Fruit fly (Drosophila melanogaster) whole organism, embryonic: ENCODE measurements around the gene Rpn9.
A peak's percentile ranks its signal among the peaks of the same experiment; 100 is the strongest.

ENCODE experiments used
- Atf-2 ChIP-seq: fragments of 200-800 bp; sonication (Bioruptor generic); optimal IDR thresholded peaks from 2 replicates; lab custom pipeline; 2016; ENCODE audit warnings: missing biosample characterization, missing genetic modification characterization
- Bgb ChIP-seq: fragments of 200-800 bp; sonication (Bioruptor generic); IDR thresholded peaks from 2 replicates; pipeline ENCODE4 v1.3.6; 2022; ENCODE audit warnings: missing biosample characterization, missing genetic modification characterization; ENCODE audit not compliant: partially characterized antibody
- CG11247 ChIP-seq: fragments of 200-800 bp; sonication (Bioruptor generic); IDR thresholded peaks from 2 replicates; pipeline ENCODE4 v1.3.6; 2022; ENCODE audit warnings: missing biosample characterization, missing genetic modification characterization
- CG11504 ChIP-seq: fragments of 200-800 bp; sonication (Bioruptor generic); optimal IDR thresholded peaks from 3 replicates; lab custom pipeline; 2019; ENCODE audit warnings: missing biosample characterization, mild to moderate bottlenecking, missing genetic modification characterization, moderate library complexity
- CG12391 ChIP-seq: fragments of 200-800 bp; sonication (Bioruptor generic); optimal IDR thresholded peaks from 3 replicates; lab custom pipeline; 2018; ENCODE audit warnings: missing biosample characterization, mild to moderate bottlenecking, missing genetic modification characterization, moderate library complexity
- CG12744 ChIP-seq: fragments of 200-800 bp; sonication (Bioruptor generic); optimal IDR thresholded peaks from 2 replicates; lab custom pipeline; 2016; ENCODE audit warnings: missing biosample characterization, missing genetic modification characterization
- CG13123 ChIP-seq: fragments of 200-800 bp; sonication (Bioruptor generic); optimal IDR thresholded peaks from 2 replicates; lab custom pipeline; 2016; ENCODE audit warnings: missing biosample characterization, missing genetic modification characterization
- CG15011 ChIP-seq: fragments of 200-800 bp; sonication (Bioruptor generic); optimal IDR thresholded peaks from 3 replicates; lab custom pipeline; 2018; ENCODE audit warnings: missing biosample characterization, mild to moderate bottlenecking, missing genetic modification characterization
- CG18262 ChIP-seq: fragments of 200-800 bp; optimal IDR thresholded peaks from 3 replicates; lab custom pipeline; 2019; ENCODE audit warnings: missing biosample characterization, mild to moderate bottlenecking, missing genetic modification characterization, moderate library complexity
- CG18599 ChIP-seq: fragments of 200-800 bp; sonication (Bioruptor generic); optimal IDR thresholded peaks from 3 replicates; lab custom pipeline; 2017; ENCODE audit warnings: missing biosample characterization, missing genetic modification characterization, mild to moderate bottlenecking, moderate library complexity, missing genetic modification reagents
- CG18619 ChIP-seq: fragments of 200-800 bp; sonication (Bioruptor generic); optimal IDR thresholded peaks from 3 replicates; lab custom pipeline; 2017; ENCODE audit warnings: missing biosample characterization, mild to moderate bottlenecking, missing genetic modification characterization
- CG2678 ChIP-seq: fragments of 200-800 bp; sonication (Bioruptor generic); optimal IDR thresholded peaks from 3 replicates; lab custom pipeline; 2019; ENCODE audit warnings: missing biosample characterization, mild to moderate bottlenecking, missing genetic modification characterization, moderate library complexity
- CG30020 ChIP-seq: fragments of 200-800 bp; optimal IDR thresholded peaks from 2 replicates; lab custom pipeline; 2019; ENCODE audit warnings: missing biosample characterization, mild to moderate bottlenecking, missing genetic modification characterization, moderate library complexity
- CG3838 ChIP-seq: fragments of 200-800 bp; sonication (Bioruptor generic); optimal IDR thresholded peaks from 3 replicates; lab custom pipeline; 2016; ENCODE audit warnings: missing biosample characterization, missing genetic modification characterization
- CG3847 ChIP-seq: fragments of 200-800 bp; sonication (Bioruptor generic); IDR thresholded peaks from 2 replicates; pipeline ENCODE4 v1.3.6; 2022; ENCODE audit warnings: missing biosample characterization, missing genetic modification characterization
- CG4328 ChIP-seq: fragments of 200-800 bp; sonication (Bioruptor generic); optimal IDR thresholded peaks from 3 replicates; lab custom pipeline; 2017; ENCODE audit warnings: missing biosample characterization, missing genetic modification reagents, missing genetic modification characterization
- CG4360 ChIP-seq: fragments of 200-800 bp; sonication (Bioruptor generic); IDR thresholded peaks from 2 replicates; pipeline ENCODE4 v1.3.6; 2022; ENCODE audit warnings: missing biosample characterization, missing genetic modification characterization
- CG4820 ChIP-seq: fragments of 200-800 bp; sonication (Bioruptor generic); optimal IDR thresholded peaks from 3 replicates; lab custom pipeline; 2016; ENCODE audit warnings: missing biosample characterization, missing genetic modification characterization
- CG4854 ChIP-seq: fragments of 200-800 bp; sonication (Bioruptor generic); optimal IDR thresholded peaks from 2 replicates; lab custom pipeline; 2016; ENCODE audit warnings: missing biosample characterization, missing genetic modification characterization, inconsistent platforms
- CTCF ChIP-seq: fragments of 200-800 bp; sonication (Bioruptor generic); optimal IDR thresholded peaks from 2 replicates; lab custom pipeline; 2017; ENCODE audit warnings: missing biosample characterization, mild to moderate bottlenecking, missing genetic modification characterization, moderate library complexity
- D19A ChIP-seq: fragments of 200-800 bp; optimal IDR thresholded peaks from 3 replicates; lab custom pipeline; 2019; ENCODE audit warnings: missing biosample characterization, mild to moderate bottlenecking, missing genetic modification characterization, moderate library complexity
- Fer3 ChIP-seq: fragments of 200-800 bp; sonication (Bioruptor generic); optimal IDR thresholded peaks from 2 replicates; lab custom pipeline; 2018; ENCODE audit warnings: missing biosample characterization, mild to moderate bottlenecking, missing genetic modification characterization, moderate library complexity
- Hey ChIP-seq: fragments of 200-800 bp; sonication (Bioruptor generic); optimal IDR thresholded peaks from 3 replicates; lab custom pipeline; 2018; ENCODE audit warnings: missing biosample characterization, mild to moderate bottlenecking, missing genetic modification characterization
- Hmr ChIP-seq: fragments of 200-800 bp; sonication (Bioruptor generic); optimal IDR thresholded peaks from 3 replicates; lab custom pipeline; 2017; ENCODE audit warnings: mild to moderate bottlenecking, missing biosample characterization, missing genetic modification reagents, missing genetic modification characterization
- Hr3 ChIP-seq: fragments of 200-800 bp; sonication (Bioruptor generic); optimal IDR thresholded peaks from 3 replicates; lab custom pipeline; 2016; ENCODE audit warnings: missing biosample characterization, missing genetic modification characterization
- Hr39 ChIP-seq: fragments of >200 bp; optimal IDR thresholded peaks from 2 replicates; lab custom pipeline; 2017
- Hsf ChIP-seq: fragments of 200-800 bp; sonication (Bioruptor generic); optimal IDR thresholded peaks from 3 replicates; lab custom pipeline; 2016; ENCODE audit warnings: missing biosample characterization, missing genetic modification characterization
- Max ChIP-seq: fragments of 200-800 bp; sonication (Bioruptor generic); optimal IDR thresholded peaks from 2 replicates; lab custom pipeline; 2016; ENCODE audit warnings: missing biosample characterization, mild to moderate bottlenecking, missing genetic modification characterization
- NC2β ChIP-seq: fragments of 200-800 bp; sonication (Bioruptor generic); optimal IDR thresholded peaks from 2 replicates; lab custom pipeline; 2016; ENCODE audit warnings: missing biosample characterization, missing genetic modification characterization
- Nf-YB ChIP-seq: fragments of 200-800 bp; sonication (Bioruptor generic); optimal IDR thresholded peaks from 3 replicates; lab custom pipeline; 2019; ENCODE audit warnings: missing biosample characterization, mild to moderate bottlenecking, missing genetic modification characterization, moderate library complexity
- Nf-YC ChIP-seq: fragments of 200-800 bp; optimal IDR thresholded peaks from 3 replicates; lab custom pipeline; 2019; ENCODE audit warnings: missing biosample characterization, mild to moderate bottlenecking, missing genetic modification characterization, moderate library complexity
- Sox102F ChIP-seq: fragments of 200-800 bp; sonication (Bioruptor generic); optimal IDR thresholded peaks from 2 replicates; lab custom pipeline; 2018; ENCODE audit warnings: missing biosample characterization, mild to moderate bottlenecking, missing genetic modification characterization, moderate library complexity
- Tbp ChIP-seq: fragments of >200 bp; optimal IDR thresholded peaks from 2 replicates; lab custom pipeline; 2018; ENCODE audit warnings: missing biosample characterization, missing genetic modification characterization
- Usf ChIP-seq: fragments of 200-800 bp; sonication (Bioruptor generic); optimal IDR thresholded peaks from 2 replicates; lab custom pipeline; 2017; ENCODE audit warnings: missing genotype, missing biosample characterization, missing genetic modification characterization
- YL-1 ChIP-seq: fragments of 200-800 bp; sonication (Bioruptor generic); optimal IDR thresholded peaks from 3 replicates; lab custom pipeline; 2017; ENCODE audit warnings: missing biosample characterization, mild to moderate bottlenecking, missing genetic modification characterization
- ash1 ChIP-seq: fragments of 200-800 bp; sonication (Bioruptor generic); optimal IDR thresholded peaks from 2 replicates; lab custom pipeline; 2018; ENCODE audit warnings: missing biosample characterization, mild to moderate bottlenecking, missing genetic modification characterization
- ato ChIP-seq: fragments of 200-800 bp; sonication (Bioruptor generic); IDR thresholded peaks from 2 replicates; pipeline ENCODE4 v1.3.6; 2022; ENCODE audit warnings: missing biosample characterization, missing genetic modification characterization; ENCODE audit not compliant: partially characterized antibody
- cas ChIP-seq: fragments of 200-800 bp; sonication (Bioruptor generic); IDR thresholded peaks from 2 replicates; pipeline ENCODE4 v1.3.6; 2022; ENCODE audit warnings: missing biosample characterization, missing genetic modification characterization
- caup ChIP-seq: fragments of 200-800 bp; sonication (Bioruptor generic); optimal IDR thresholded peaks from 3 replicates; lab custom pipeline; 2017; ENCODE audit warnings: missing biosample characterization, mild to moderate bottlenecking, missing genetic modification characterization, moderate library complexity; ENCODE audit not compliant: severe bottlenecking
- jigr1 ChIP-seq: fragments of 200-800 bp; sonication (Bioruptor generic); IDR thresholded peaks from 3 replicates; pipeline ENCODE4 v1.3.6; 2022; ENCODE audit warnings: missing biosample characterization, missing genetic modification characterization
- lab ChIP-seq: fragments of 200-800 bp; sonication (Bioruptor generic); optimal IDR thresholded peaks from 3 replicates; lab custom pipeline; 2017; ENCODE audit warnings: missing biosample characterization, missing genetic modification characterization, mild to moderate bottlenecking, moderate library complexity, missing genetic modification reagents
- maf-S ChIP-seq: fragments of 200-800 bp; sonication (Bioruptor generic); optimal IDR thresholded peaks from 2 replicates; lab custom pipeline; 2016; ENCODE audit warnings: missing biosample characterization, missing genetic modification characterization
- nom ChIP-seq: fragments of 200-800 bp; sonication (Bioruptor generic); optimal IDR thresholded peaks from 2 replicates; lab custom pipeline; 2017; ENCODE audit warnings: missing biosample characterization, missing genetic modification characterization, mild to moderate bottlenecking, moderate library complexity, missing genetic modification reagents
- org-1 ChIP-seq: fragments of 200-800 bp; sonication (Bioruptor generic); optimal IDR thresholded peaks from 2 replicates; lab custom pipeline; 2017; ENCODE audit warnings: missing biosample characterization, missing genetic modification characterization
- rib ChIP-seq: fragments of 200-800 bp; sonication (Bioruptor generic); IDR thresholded peaks from 2 replicates; pipeline ENCODE4 v1.3.6; 2022; ENCODE audit warnings: missing biosample characterization, missing genetic modification characterization
- sim ChIP-seq: fragments of 200-800 bp; sonication (Bioruptor generic); IDR thresholded peaks from 2 replicates; pipeline ENCODE4 v1.3.6; 2022; ENCODE audit warnings: missing biosample characterization, missing genetic modification characterization
- sna ChIP-seq: fragments of 200-800 bp; sonication (Bioruptor generic); IDR thresholded peaks from 2 replicates; pipeline ENCODE4 v1.3.6; 2022; ENCODE audit warnings: missing biosample characterization, missing genetic modification characterization; ENCODE audit not compliant: partially characterized antibody
- so ChIP-seq: fragments of 200-800 bp; sonication (Bioruptor generic); IDR thresholded peaks from 3 replicates; pipeline ENCODE4 v1.3.6; 2022; ENCODE audit warnings: missing biosample characterization, missing genetic modification characterization
- tll ChIP-seq, 2 experiments: fragments of 200-800 bp in 1 of 2; fragments of >200 bp in 1 of 2; sonication (Bioruptor generic) in 1 of 2; optimal IDR thresholded peaks; 2 replicates each; lab custom pipeline; 2017 to 2019; ENCODE audit warnings: missing biosample characterization in 2 of 2, missing genetic modification characterization in 2 of 2, mild to moderate bottlenecking in 1 of 2, moderate library complexity in 1 of 2
- unc-4 ChIP-seq: fragments of 200-800 bp; sonication (Bioruptor generic); IDR thresholded peaks from 2 replicates; pipeline ENCODE4 v1.3.6; 2022; ENCODE audit warnings: missing biosample characterization, missing genetic modification characterization; ENCODE audit not compliant: partially characterized antibody
- zfh2 ChIP-seq: fragments of 200-800 bp; sonication (Bioruptor generic); optimal IDR thresholded peaks from 2 replicates; lab custom pipeline; 2016; ENCODE audit warnings: missing biosample characterization, missing genetic modification characterization

Rpn9 gene

DNA sequence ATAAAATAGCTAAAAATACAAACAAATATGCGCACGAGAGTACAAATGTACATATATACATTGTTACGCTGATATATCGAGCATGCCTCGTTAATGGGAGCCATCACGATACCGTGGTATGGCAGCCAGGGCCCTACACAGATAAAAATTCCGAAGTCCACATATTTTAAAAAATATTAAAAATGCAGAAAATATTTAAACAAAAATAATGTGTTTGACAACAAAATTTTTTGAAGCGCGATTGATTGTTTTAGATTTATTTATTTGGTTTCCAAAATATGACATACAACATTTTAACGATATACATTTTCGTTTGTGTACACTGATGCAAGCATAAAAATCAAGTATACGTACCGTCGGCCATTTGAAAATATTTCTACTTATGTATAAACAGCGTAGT, 6.5 kb downstream of the Rpn9 start:
- TF ChIP-seq CG4328 (GFP tag; lab: Kevin White, UChicago) (no peak), Nf-YC (peak; percentile 35), CG4854 (peak; percentile 68), CG13123 (no peak), Bgb (GFP tag; lab: Robert Waterston, UW) (no peak), CTCF (GFP tag; lab: Kevin White, UChicago) (no peak), Usf (GFP tag; lab: Kevin White, UChicago) (peak; percentile 64), Fer3 (tag; lab: Kevin White, UChicago) (peak; percentile 90), caup (GFP tag; lab: Kevin White, UChicago) (peak; percentile 84), CG2678 (peak; percentile 90), CG3847 (GFP tag; lab: Robert Waterston, UW) (peak; percentile 76), lab (peak; percentile 95), Tbp (no peak), Hr3 (GFP tag; lab: Kevin White, UChicago) (peak; percentile 66), maf-S (GFP tag; lab: Kevin White, UChicago) (peak; percentile 73), unc-4 (no peak), CG4360 (peak; percentile 14; the same call in 1 of the 2 replicates), Nf-YB (GFP tag; lab: Kevin White, UChicago) (peak; percentile 64), tll (GFP tag; optimal IDR thresholded peaks at IDR 0.05; lab: Kevin White, UChicago) (no peak), CG12391 (tag; lab: Kevin White, UChicago) (peak; percentile 83), Hsf (peak; percentile 74), Atf-2 (GFP tag; lab: Kevin White, UChicago) (peak; percentile 29), YL-1 (GFP tag; lab: Kevin White, UChicago) (no peak), Hmr (GFP tag; lab: Kevin White, UChicago) (peak; percentile 93), CG30020 (tag; lab: Kevin White, UChicago) (no peak), CG12744 (GFP tag; lab: Kevin White, UChicago) (peak; percentile 53), CG15011 (GFP tag; lab: Kevin White, UChicago) (peak; percentile 82), Max (peak; percentile 70), jigr1 (peak; percentile 60; the same call in 1 of the 3 replicates), ash1 (peak; percentile 41), so (peak; percentile 66; the same call in 1 of the 3 replicates), sim (GFP tag; lab: Robert Waterston, UW) (no peak), rib (peak; percentile 85; the same call in 1 of the 2 replicates), CG11247 (GFP tag; lab: Robert Waterston, UW) (peak; percentile 60), Hey (tag; lab: Kevin White, UChicago) (no peak), D19A (peak; percentile 29), CG3838 (GFP tag; lab: Kevin White, UChicago) (peak; percentile 30), CG18599 (GFP tag; lab: Kevin White, UChicago) (peak; percentile 94), CG18619 (GFP tag; lab: Kevin White, UChicago) (peak; percentile 76), sna (no peak), CG4820 (GFP tag; lab: Kevin White, UChicago) (peak; percentile 52), Sox102F (GFP tag; lab: Kevin White, UChicago) (peak; percentile 81), cas (GFP tag; lab: Robert Waterston, UW) (peak; percentile 77), ato (GFP tag; lab: Robert Waterston, UW) (no peak), NC2β (GFP tag; lab: Kevin White, UChicago) (no peak), Hr39 (lab: Kevin White, UChicago) (no peak), org-1 (GFP tag; lab: Kevin White, UChicago) (peak; percentile 73), CG18262 (tag; lab: Kevin White, UChicago) (peak; percentile 65), CG11504 (tag; lab: Kevin White, UChicago) (peak; percentile 83), nom (GFP tag; lab: Kevin White, UChicago) (no peak), zfh2 (GFP tag; lab: Kevin White, UChicago) (peak; percentile 86)
